Fruit fly (Drosophila melanogaster): ENCODE measurements around the gene PCNA2.

PCNA2 gene

dm6 chr2L:19583926-19584392, at the start of gene PCNA2, which contains the start of gene CG10366:
TSS of gene PCNA2 (minus strand) at chr2L:19583990.
TSS of gene CG10366 (plus strand) at chr2L:19584235.
- no peak for TF ChIP-seq Dll (optimal IDR thresholded peaks at IDR 0.05)
- TF ChIP-seq EcR (GFP tag; optimal IDR thresholded peaks at IDR 0.05), result no peak
- TF ChIP-seq usp (GFP tag; optimal IDR thresholded peaks at IDR 0.05), result no peak
- no peak for TF ChIP-seq pan (optimal IDR thresholded peaks at IDR 0.05)
- TF ChIP-seq psq (optimal IDR thresholded peaks at IDR 0.05), result no peak
- no peak for TF ChIP-seq CG8478 (optimal IDR thresholded peaks at IDR 0.05)

dm6 chr2L:19628002-19628401, 44.2 kb upstream of the PCNA2 start:
- TF ChIP-seq pan (optimal IDR thresholded peaks at IDR 0.05) (no peak), EcR (GFP tag; optimal IDR thresholded peaks at IDR 0.05) (no peak), psq (optimal IDR thresholded peaks at IDR 0.05) (no peak), CG8478 (optimal IDR thresholded peaks at IDR 0.05) (no peak), Dll (optimal IDR thresholded peaks at IDR 0.05) (no peak), usp (GFP tag; optimal IDR thresholded peaks at IDR 0.05) (no peak)

dm6 chr2L:19606318-19606717, 22.5 kb upstream of the PCNA2 start, which contains the start of gene CG46244:
TSS of gene CG46244 (plus strand) at chr2L:19606569.
- TF ChIP-seq CG8478 (optimal IDR thresholded peaks at IDR 0.05), result no peak
- no peak for TF ChIP-seq usp (GFP tag; optimal IDR thresholded peaks at IDR 0.05)
- TF ChIP-seq pan (optimal IDR thresholded peaks at IDR 0.05), result no peak
- no peak for TF ChIP-seq psq (optimal IDR thresholded peaks at IDR 0.05)
- no peak for TF ChIP-seq EcR (GFP tag; optimal IDR thresholded peaks at IDR 0.05)
- TF ChIP-seq Dll (optimal IDR thresholded peaks at IDR 0.05), result no peak

- TF ChIP-seq usp (GFP tag; optimal IDR thresholded peaks at IDR 0.05), result no peak
- no peak for TF ChIP-seq CG8478 (optimal IDR thresholded peaks at IDR 0.05)
- no peak for TF ChIP-seq psq (optimal IDR thresholded peaks at IDR 0.05)
- no peak for TF ChIP-seq Dll (optimal IDR thresholded peaks at IDR 0.05)
- no peak for TF ChIP-seq pan (optimal IDR thresholded peaks at IDR 0.05)
- TF ChIP-seq EcR (GFP tag; optimal IDR thresholded peaks at IDR 0.05), result no peak
These were observed 21.7 kb upstream of the PCNA2 start for dm6 chr2L:19605365-19605921.

dm6 chr2L:19594102-19594501, 10.3 kb upstream of the PCNA2 start:
- TF ChIP-seq Dll (optimal IDR thresholded peaks at IDR 0.05) (no peak), CG8478 (optimal IDR thresholded peaks at IDR 0.05) (no peak), EcR (GFP tag; optimal IDR thresholded peaks at IDR 0.05) (no peak), pan (optimal IDR thresholded peaks at IDR 0.05) (no peak), psq (optimal IDR thresholded peaks at IDR 0.05) (no peak), usp (GFP tag; optimal IDR thresholded peaks at IDR 0.05) (no peak)

- TF ChIP-seq pan (optimal IDR thresholded peaks at IDR 0.05), result no peak
- no peak for TF ChIP-seq usp (GFP tag; optimal IDR thresholded peaks at IDR 0.05)
- TF ChIP-seq Dll (optimal IDR thresholded peaks at IDR 0.05), result no peak
- no peak for TF ChIP-seq EcR (GFP tag; optimal IDR thresholded peaks at IDR 0.05)
- TF ChIP-seq psq (optimal IDR thresholded peaks at IDR 0.05), result no peak
- TF ChIP-seq CG8478 (optimal IDR thresholded peaks at IDR 0.05), result no peak
These were observed 6.8 kb upstream of the PCNA2 start for dm6 chr2L:19590629-19591028.

- TF ChIP-seq pan (optimal IDR thresholded peaks at IDR 0.05) (no peak), psq (optimal IDR thresholded peaks at IDR 0.05) (no peak), usp (GFP tag; optimal IDR thresholded peaks at IDR 0.05) (no peak), EcR (GFP tag; optimal IDR thresholded peaks at IDR 0.05) (no peak), CG8478 (optimal IDR thresholded peaks at IDR 0.05) (no peak), Dll (optimal IDR thresholded peaks at IDR 0.05) (no peak)
These were observed 5.1 kb upstream of the PCNA2 start for dm6 chr2L:19588924-19589323.

- no peak for TF ChIP-seq CG8478 (optimal IDR thresholded peaks at IDR 0.05)
- TF ChIP-seq pan (optimal IDR thresholded peaks at IDR 0.05), result no peak
- TF ChIP-seq Dll (optimal IDR thresholded peaks at IDR 0.05), result no peak
- no peak for TF ChIP-seq EcR (GFP tag; optimal IDR thresholded peaks at IDR 0.05)
- no peak for TF ChIP-seq usp (GFP tag; optimal IDR thresholded peaks at IDR 0.05)
- TF ChIP-seq psq (optimal IDR thresholded peaks at IDR 0.05), result no peak
These were observed 3.5 kb upstream of the PCNA2 start for dm6 chr2L:19587334-19587659.

- TF ChIP-seq EcR (GFP tag; optimal IDR thresholded peaks at IDR 0.05) (no peak), usp (GFP tag; optimal IDR thresholded peaks at IDR 0.05) (no peak), CG8478 (optimal IDR thresholded peaks at IDR 0.05) (no peak), psq (optimal IDR thresholded peaks at IDR 0.05) (no peak), Dll (optimal IDR thresholded peaks at IDR 0.05) (no peak), pan (optimal IDR thresholded peaks at IDR 0.05) (no peak)
These were observed 2.9 kb upstream of the PCNA2 start, which contains the start of gene Lar for dm6 chr2L:19586436-19587333. TSS of gene Lar (plus strand) at chr2L:19586623.

- no peak for TF ChIP-seq pan (optimal IDR thresholded peaks at IDR 0.05)
- no peak for TF ChIP-seq EcR (GFP tag; optimal IDR thresholded peaks at IDR 0.05)
- TF ChIP-seq usp (GFP tag; optimal IDR thresholded peaks at IDR 0.05), result no peak
- no peak for TF ChIP-seq CG8478 (optimal IDR thresholded peaks at IDR 0.05)
- no peak for TF ChIP-seq Dll (optimal IDR thresholded peaks at IDR 0.05)
- TF ChIP-seq psq (optimal IDR thresholded peaks at IDR 0.05), result no peak
These were observed 1.6 kb downstream of the PCNA2 start, which contains the start of gene Hakai for dm6 chr2L:19582185-19582584. TSS of gene Hakai (minus strand) at chr2L:19582474.

dm6 chr2L:19579995-19580578, 3.7 kb downstream of the PCNA2 start, which contains the start of gene Pmvk:
TSS of gene Pmvk (minus strand) at chr2L:19580351.
- TF ChIP-seq pan (optimal IDR thresholded peaks at IDR 0.05), result no peak
- no peak for TF ChIP-seq psq (optimal IDR thresholded peaks at IDR 0.05)
- TF ChIP-seq EcR (GFP tag; optimal IDR thresholded peaks at IDR 0.05), result no peak
- TF ChIP-seq CG8478 (optimal IDR thresholded peaks at IDR 0.05), result no peak
- no peak for TF ChIP-seq Dll (optimal IDR thresholded peaks at IDR 0.05)
- no peak for TF ChIP-seq usp (GFP tag; optimal IDR thresholded peaks at IDR 0.05)

Data from whole organism.